Worm (Caenorhabditis elegans) whole organism, dauer: ENCODE measurements around the gene C36C9.11.
"Not testable (repeated sequence)": the region's sequence is repeated elsewhere in the genome, so short reads cannot be mapped to it uniquely, and the experiment has no call there.

Source experiments
- unc-62 ChIP-seq: sonication (generic microtip); optimal IDR thresholded peaks from 2 replicates; lab custom pipeline; 2017; ENCODE audit warnings: missing biosample characterization, missing genetic modification reagents, missing genetic modification characterization

Gene C36C9.11

ce11 chrX:1687079-1687478 is at the start of gene C36C9.11:
TSS of gene C36C9.11 (plus strand) at chrX:1687379.
- TF ChIP-seq unc-62 (GFP tag; lab: Kevin White, UChicago), result not testable (repeated sequence)

- TF ChIP-seq unc-62 (GFP tag; lab: Kevin White, UChicago), result no peak
Measured at ce11 chrX:1643442-1644096, 43.6 kb upstream of the C36C9.11 start.

DNA sequence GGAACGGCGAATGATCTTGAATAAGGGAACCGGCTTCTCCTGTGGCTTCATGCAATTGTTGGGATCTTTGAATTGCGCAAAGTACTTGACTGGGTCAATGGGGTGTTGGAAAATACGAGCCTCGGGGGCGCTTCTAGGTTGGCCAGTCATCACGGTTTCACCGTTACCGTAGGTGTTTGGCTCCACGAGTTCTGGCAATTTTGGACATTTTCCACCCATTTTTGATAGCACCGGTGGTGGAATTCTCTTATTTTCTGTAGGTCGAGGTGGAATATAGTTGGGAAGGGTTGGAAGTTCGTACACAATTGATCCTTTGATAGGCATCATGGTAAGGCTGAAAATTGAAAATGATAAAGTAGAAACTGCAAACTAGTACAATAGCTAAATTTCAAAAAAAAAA is 35.5 kb upstream of the C36C9.11 start, which contains the start of gene ZK380.4:
Gene ZK380.4, minus strand, starts transcription at position 327 of the 400 bp plus-strand sequence.
- TF ChIP-seq unc-62 (GFP tag; lab: Kevin White, UChicago), result no peak

ce11 chrX:1654146-1654545 is 33.0 kb upstream of the C36C9.11 start, which contains the start of gene ZK380.6:
TSS of gene ZK380.6 (plus strand) at chrX:1654446.
- TF ChIP-seq unc-62 (GFP tag; lab: Kevin White, UChicago), result no peak

- no peak for TF ChIP-seq unc-62 (GFP tag; lab: Kevin White, UChicago)
Measured at ce11 chrX:1655207-1655606, 32.0 kb upstream of the C36C9.11 start, which contains the start of gene tbx-32. TSS of gene tbx-32 (plus strand) at chrX:1655507.

- TF ChIP-seq unc-62 (GFP tag; lab: Kevin White, UChicago), result no peak
Measured at ce11 chrX:1664925-1665324, 22.3 kb upstream of the C36C9.11 start, which contains the start of gene R09H3.2. TSS of gene R09H3.2 (minus strand) at chrX:1665025.

- no peak for TF ChIP-seq unc-62 (GFP tag; lab: Kevin White, UChicago)
Measured at ce11 chrX:1667056-1667455, 20.1 kb upstream of the C36C9.11 start.

- TF ChIP-seq unc-62 (GFP tag; lab: Kevin White, UChicago), result no peak
Measured at ce11 chrX:1668748-1669147, 18.4 kb upstream of the C36C9.11 start, which contains the start of gene R09H3.3. TSS of gene R09H3.3 (minus strand) at chrX:1668848.

- no peak for TF ChIP-seq unc-62 (GFP tag; lab: Kevin White, UChicago)
Measured at ce11 chrX:1674056-1674455, 13.1 kb upstream of the C36C9.11 start, which contains the start of gene tbx-31. TSS of gene tbx-31 (minus strand) at chrX:1674156.

DNA sequence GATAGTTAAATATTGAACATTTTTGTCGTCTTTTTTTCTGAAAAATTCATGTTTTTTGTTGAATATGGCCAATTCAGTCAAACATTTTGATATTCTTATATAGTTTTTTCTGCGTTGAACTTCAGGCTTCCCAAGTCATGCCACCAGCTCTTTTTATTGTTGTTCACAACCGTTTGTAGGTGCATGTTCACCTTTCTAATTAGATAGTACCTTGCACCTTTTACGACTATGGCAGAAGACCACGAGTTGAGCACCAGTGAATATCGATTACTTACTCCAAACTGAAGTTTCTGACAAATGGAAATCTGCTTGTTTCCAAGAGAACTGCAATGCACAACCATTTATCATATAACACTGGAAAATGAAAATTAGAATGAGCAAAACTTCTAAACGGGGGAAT is 11.3 kb upstream of the C36C9.11 start:
- no peak for TF ChIP-seq unc-62 (GFP tag; lab: Kevin White, UChicago)

- no peak for TF ChIP-seq unc-62 (GFP tag; lab: Kevin White, UChicago)
Measured at ce11 chrX:1678021-1678420, 9.2 kb upstream of the C36C9.11 start, which contains the start of gene fbxa-170. TSS of gene fbxa-170 (minus strand) at chrX:1678121.

DNA sequence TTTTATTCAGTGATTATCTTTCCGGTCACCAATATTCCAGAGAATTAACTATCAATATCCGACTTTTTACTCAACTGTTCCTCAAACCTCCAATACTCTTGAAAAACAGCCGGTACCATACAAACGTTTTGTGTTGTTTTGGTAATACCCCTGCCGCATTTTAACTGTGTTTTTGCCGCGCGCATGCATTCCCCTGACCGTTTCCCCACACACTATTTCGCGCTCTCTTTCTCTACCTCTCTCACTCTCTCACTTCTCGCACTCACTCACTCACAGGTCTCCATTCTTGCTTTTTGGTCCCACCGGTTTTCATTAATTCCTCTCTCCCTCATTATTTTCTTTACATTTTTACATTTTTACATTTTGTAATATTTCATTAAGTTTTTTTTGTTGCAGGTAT is 4.6 kb upstream of the C36C9.11 start, which contains the start of gene meg-4:
Gene meg-4, plus strand, starts transcription at position 397 of the 400 bp plus-strand sequence.
- no peak for TF ChIP-seq unc-62 (GFP tag; lab: Kevin White, UChicago)

ce11 chrX:1689996-1690395 is 2.8 kb downstream of the C36C9.11 start, which contains the start of gene C36C9.12:
TSS of gene C36C9.12 (minus strand) at chrX:1690096.
- TF ChIP-seq unc-62 (GFP tag; lab: Kevin White, UChicago), result not testable (repeated sequence)

DNA sequence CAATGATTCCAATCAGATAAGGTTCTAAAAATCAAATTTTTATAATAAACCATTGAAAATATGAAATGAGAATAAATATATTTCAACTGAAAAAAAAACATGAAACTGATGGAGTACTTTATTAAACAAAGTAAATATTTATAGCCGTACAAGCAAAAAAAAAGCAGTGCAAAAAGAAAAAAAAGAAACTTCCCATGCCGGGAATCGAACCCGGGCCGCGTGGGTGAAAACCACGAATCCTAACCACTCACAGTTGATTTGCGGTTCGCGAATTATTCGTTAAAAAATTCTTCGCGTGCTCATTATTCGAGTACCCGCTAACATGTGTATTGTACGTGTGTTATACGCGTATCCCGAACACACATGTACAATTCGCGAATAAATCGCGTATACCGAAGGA is 3.7 kb downstream of the C36C9.11 start, which contains the start of gene C36C9.6:
Gene C36C9.6, minus strand, starts transcription at position 101 of the 400 bp plus-strand sequence.
- not testable (repeated sequence) for TF ChIP-seq unc-62 (GFP tag; lab: Kevin White, UChicago)

DNA sequence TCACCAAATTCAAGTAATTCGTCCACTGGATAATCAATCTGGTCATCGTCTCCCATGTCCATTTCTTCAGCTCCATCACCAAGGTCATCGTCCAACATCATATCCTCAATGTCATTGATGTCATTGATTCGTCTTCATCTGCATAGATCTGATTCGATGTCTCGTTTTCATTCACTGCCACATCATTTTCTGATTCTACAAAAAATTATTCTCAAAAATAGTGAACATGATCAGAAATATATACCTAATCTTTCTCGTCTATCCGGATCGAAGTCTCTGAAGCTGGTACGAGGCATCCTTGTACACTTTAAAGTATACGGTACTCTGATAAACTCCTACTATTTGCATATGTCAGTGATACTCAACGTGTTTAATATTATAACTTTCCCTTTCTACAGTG is 9.7 kb downstream of the C36C9.11 start, which contains the start of gene C36C9.4:
Gene C36C9.4, minus strand, starts transcription at position 101 of the 400 bp plus-strand sequence.
- not testable (repeated sequence) for TF ChIP-seq unc-62 (GFP tag; lab: Kevin White, UChicago)

- TF ChIP-seq unc-62 (GFP tag; lab: Kevin White, UChicago), result no peak
Measured at ce11 chrX:1698476-1698875, 11.3 kb downstream of the C36C9.11 start.
